Fruit fly (Drosophila melanogaster): ENCODE results near the gene GluRIIB.
A peak's percentile ranks its signal among the peaks of the same experiment; 100 is the strongest.

Gene GluRIIB

dm6 chr2L:5541935-5542685 lies 17.0 kb upstream of the GluRIIB start, which contains the start of the genes Hel25E and Lam (continued):
- TF ChIP-seq HLH4C (GFP tag; IDR thresholded peaks at IDR 0.05; ENCODE audit: partially characterized antibody) = peak; percentile 81
- TF ChIP-seq H15 (GFP tag; IDR thresholded peaks at IDR 0.05) = no peak
- peak; percentile 81 for TF ChIP-seq inv (GFP tag; IDR thresholded peaks at IDR 0.05; ENCODE audit: partially characterized antibody)
- TF ChIP-seq CG8089 (GFP tag; optimal IDR thresholded peaks at IDR 0.05) = no peak
- TF ChIP-seq E2f2 (GFP tag; IDR thresholded peaks at IDR 0.05) = 0 out of 2 replicates have a peak, but pooled peaks have one; percentile 40
- peak; percentile 79 for TF ChIP-seq CG14710 (tag; optimal IDR thresholded peaks at IDR 0.05)
- TF ChIP-seq CG3995 (GFP tag; optimal IDR thresholded peaks at IDR 0.05) = peak; percentile 49
- TF ChIP-seq CG9727 (GFP tag; optimal IDR thresholded peaks at IDR 0.05) = peak; percentile 13
- TF ChIP-seq amos (GFP tag; IDR thresholded peaks at IDR 0.05; ENCODE audit: partially characterized antibody) = peak; percentile 83
- no peak for TF ChIP-seq Hey (tag; optimal IDR thresholded peaks at IDR 0.05)
- no peak for TF ChIP-seq Dip3 (GFP tag; optimal IDR thresholded peaks at IDR 0.05)
- peak; percentile 78 for TF ChIP-seq pzg (GFP tag; optimal IDR thresholded peaks at IDR 0.05)
- 0 out of 2 replicates have a peak, but pooled peaks have one; percentile 16 for TF ChIP-seq CG10321 (GFP tag; IDR thresholded peaks at IDR 0.05)
- TF ChIP-seq otp (GFP tag; IDR thresholded peaks at IDR 0.05) = no peak
- no peak for TF ChIP-seq Awh (GFP tag; IDR thresholded peaks at IDR 0.05)
- peak; percentile 94 for TF ChIP-seq gfzf (GFP tag; optimal IDR thresholded peaks at IDR 0.05)
- TF ChIP-seq stwl (tag; optimal IDR thresholded peaks at IDR 0.05) = peak; percentile 71
- TF ChIP-seq trem (tag; optimal IDR thresholded peaks at IDR 0.05) = peak; percentile 81
- TF ChIP-seq Dll (GFP tag; IDR thresholded peaks at IDR 0.05; ENCODE audit: partially characterized antibody) = peak; percentile 97
- TF ChIP-seq Nf-YA (GFP tag; IDR thresholded peaks at IDR 0.05) = no peak
- TF ChIP-seq CG30403 (GFP tag; optimal IDR thresholded peaks at IDR 0.05) = peak; percentile 12
- no peak for TF ChIP-seq ham (GFP tag; IDR thresholded peaks at IDR 0.05)
- peak; percentile 58 for TF ChIP-seq YL-1 (GFP tag; optimal IDR thresholded peaks at IDR 0.05)
- TF ChIP-seq fd102C (GFP tag; optimal IDR thresholded peaks at IDR 0.05) = no peak
- TF ChIP-seq D19B (GFP tag; optimal IDR thresholded peaks at IDR 0.05) = no peak
- TF ChIP-seq vfl (GFP tag; optimal IDR thresholded peaks at IDR 0.05) = no peak
- peak; percentile 55 for TF ChIP-seq Lhr (GFP tag; optimal IDR thresholded peaks at IDR 0.05)
- TF ChIP-seq bsh (GFP tag; optimal IDR thresholded peaks at IDR 0.05) = no peak
- TF ChIP-seq Doc3 (GFP tag; IDR thresholded peaks at IDR 0.05; ENCODE audit: partially characterized antibody) = peak; percentile 87
- peak; percentile 88 for TF ChIP-seq Sry-δ (GFP tag; optimal IDR thresholded peaks at IDR 0.05)
- peak; percentile 42 for TF ChIP-seq CHES-1-like (GFP tag; optimal IDR thresholded peaks at IDR 0.05)
- TF ChIP-seq Poxn (GFP tag; IDR thresholded peaks at IDR 0.05) = no peak
- TF ChIP-seq Sin3A (optimal IDR thresholded peaks at IDR 0.05) = peak; percentile 98
- TF ChIP-seq Dip2 (GFP tag; IDR thresholded peaks at IDR 0.05) = no peak
- peak; percentile 5 to 7 for TF ChIP-seq Pdp1 (GFP tag; optimal IDR thresholded peaks at IDR 0.05)
- peak; percentile 18 for TF ChIP-seq Spps (tag; optimal IDR thresholded peaks at IDR 0.05)
- no peak for TF ChIP-seq ind (GFP tag; optimal IDR thresholded peaks at IDR 0.05)
- peak; percentile 81 for TF ChIP-seq Med (GFP tag)
- no peak for TF ChIP-seq CG43689 (GFP tag; IDR thresholded peaks at IDR 0.05)
- TF ChIP-seq CG9797 (GFP tag; optimal IDR thresholded peaks at IDR 0.05) = peak; percentile 98
- TF ChIP-seq CG12155 (GFP tag; optimal IDR thresholded peaks at IDR 0.05) = no peak
- peak; percentile 73 for TF ChIP-seq CG15514 (GFP tag; optimal IDR thresholded peaks at IDR 0.05)
- TF ChIP-seq CG12659 (GFP tag; optimal IDR thresholded peaks at IDR 0.05) = peak; percentile 61
- no peak for TF ChIP-seq CG1603 (tag; optimal IDR thresholded peaks at IDR 0.05)
- peak; percentile 82 for TF ChIP-seq Ets97D (GFP tag; optimal IDR thresholded peaks at IDR 0.05)
- no peak for TF ChIP-seq pfk (GFP tag; optimal IDR thresholded peaks at IDR 0.05)
- TF ChIP-seq jumu (GFP tag; optimal IDR thresholded peaks at IDR 0.05) = peak; percentile 26
- TF ChIP-seq CG10267 (tag; optimal IDR thresholded peaks at IDR 0.05) = peak; percentile 69
- peak; percentile 6 for TF ChIP-seq HLH54F (GFP tag; optimal IDR thresholded peaks at IDR 0.05)

Data from whole organism, embryonic.